Fruit fly (Drosophila melanogaster): ENCODE results near the gene aph-1.

- TF ChIP-seq Dfd (GFP tag; optimal IDR thresholded peaks at IDR 0.05) (no peak), Myc (optimal IDR thresholded peaks at IDR 0.05) (no peak), lola (GFP tag; optimal IDR thresholded peaks at IDR 0.05) (no peak), CG9705 (GFP tag; optimal IDR thresholded peaks at IDR 0.05) (no peak), Jra (GFP tag; optimal IDR thresholded peaks at IDR 0.05) (no peak), psq (GFP tag; optimal IDR thresholded peaks at IDR 0.05) (no peak), dsf (GFP tag; optimal IDR thresholded peaks at IDR 0.05; ENCODE audit: borderline replicate concordance) (no peak)
These were observed 42.1 kb downstream of the aph-1 start for dm6 chr2L:2808038-2808699.

Measured in whole organism, wandering third instar larva.